Worm (Caenorhabditis elegans): ENCODE results near the gene ZK328.6.
A peak's percentile ranks its signal among the peaks of the same experiment; 100 is the strongest.

ce11 chrIII:5982753-5983390 is 47.5 kb downstream of the ZK328.6 start:
- TF ChIP-seq elt-1 (tag; optimal IDR thresholded peaks at IDR 0.05; ENCODE audit: borderline replicate concordance, insufficient read depth): no peak
- TF ChIP-seq ces-1 (GFP tag; optimal IDR thresholded peaks at IDR 0.05): no peak
- no peak for TF ChIP-seq unc-62 (GFP tag; optimal IDR thresholded peaks at IDR 0.05)
- no peak for TF ChIP-seq nhr-76 (tag; optimal IDR thresholded peaks at IDR 0.05)
- TF ChIP-seq ceh-83 (GFP tag; optimal IDR thresholded peaks at IDR 0.05): no peak
- TF ChIP-seq mab-5 (tag; optimal IDR thresholded peaks at IDR 0.05): no peak
- no peak for TF ChIP-seq nhr-28 (tag; optimal IDR thresholded peaks at IDR 0.05)
- peak; percentile 21 for TF ChIP-seq pha-4 (tag; optimal IDR thresholded peaks at IDR 0.05)
- TF ChIP-seq unc-39 (tag; optimal IDR thresholded peaks at IDR 0.05): no peak
- TF ChIP-seq sptf-1 (tag; optimal IDR thresholded peaks at IDR 0.05): peak; percentile 17
- no peak for TF ChIP-seq snpc-4 (tag; optimal IDR thresholded peaks at IDR 0.05)
- TF ChIP-seq cnd-1 (tag; optimal IDR thresholded peaks at IDR 0.05): no peak
